Fruit fly (Drosophila melanogaster) S2 (cell line): ENCODE results near the gene CG10481.

Experiments
- CG8478 ChIP-seq: fragments of >200 bp; optimal IDR thresholded peaks from 2 replicates; lab custom pipeline; 2018
- CTCF ChIP-seq, 2 experiments: fragments of >200 bp; optimal IDR thresholded peaks; 2 replicates each; lab custom pipeline; 2018

dm6 chr2L:19913416-19913815 lies 21.1 kb upstream of the CG10481 start, which contains the start of gene TotE:
- TF ChIP-seq CG8478 (no peak), CTCF (optimal IDR thresholded peaks at IDR 0.05; lab: Kevin White, UChicago) (no peak)
